Fruit fly (Drosophila melanogaster) whole organism, embryonic: ENCODE data around the gene CG33941.

Experiments used
- ATbp ChIP-seq: fragments of 200-800 bp; sonication (Bioruptor generic); optimal IDR thresholded peaks from 2 replicates; lab custom pipeline; 2017; ENCODE audit warnings: missing biosample characterization, mild to moderate bottlenecking, missing genetic modification characterization, missing genetic modification reagents
- Ada2b ChIP-seq: fragments of 200-800 bp; sonication (Bioruptor generic); IDR thresholded peaks from 2 replicates; pipeline ENCODE4 v1.3.6; 2022; ENCODE audit warnings: missing biosample characterization, missing genetic modification characterization
- Adf1 ChIP-seq: fragments of 200-800 bp; sonication (Bioruptor generic); IDR thresholded peaks from 2 replicates; pipeline ENCODE4 v1.3.6; 2022; ENCODE audit warnings: missing biosample characterization, missing genetic modification characterization
- B-H2 ChIP-seq: fragments of 200-800 bp; sonication (Bioruptor generic); optimal IDR thresholded peaks from 2 replicates; lab custom pipeline; 2018; ENCODE audit warnings: missing biosample characterization, mild to moderate bottlenecking, missing genetic modification characterization
- CG10654 ChIP-seq: fragments of 200-800 bp; sonication (Bioruptor generic); optimal IDR thresholded peaks from 2 replicates; lab custom pipeline; 2016; ENCODE audit warnings: missing biosample characterization, missing genetic modification characterization
- CG11085 ChIP-seq: fragments of 200-800 bp; sonication (Bioruptor generic); IDR thresholded peaks from 2 replicates; pipeline ENCODE4 v1.3.6; 2022; ENCODE audit warnings: missing biosample characterization, missing genetic modification characterization
- CG11504 ChIP-seq: fragments of 200-800 bp; sonication (Bioruptor generic); optimal IDR thresholded peaks from 3 replicates; lab custom pipeline; 2019; ENCODE audit warnings: missing biosample characterization, mild to moderate bottlenecking, missing genetic modification characterization, moderate library complexity
- CG13624 ChIP-seq: fragments of 200-800 bp; sonication (Bioruptor generic); optimal IDR thresholded peaks from 2 replicates; lab custom pipeline; 2016; ENCODE audit warnings: missing biosample characterization, missing genetic modification characterization
- CG16815 ChIP-seq: fragments of 200-800 bp; sonication (Bioruptor generic); optimal IDR thresholded peaks from 3 replicates; lab custom pipeline; 2017; ENCODE audit warnings: missing biosample characterization, mild to moderate bottlenecking, missing genetic modification characterization
- CG17328 ChIP-seq: fragments of 200-800 bp; sonication (Bioruptor generic); IDR thresholded peaks from 2 replicates; pipeline ENCODE4 v1.3.6; 2022; ENCODE audit warnings: missing biosample characterization, missing genetic modification characterization
- CG18262 ChIP-seq: fragments of 200-800 bp; optimal IDR thresholded peaks from 3 replicates; lab custom pipeline; 2019; ENCODE audit warnings: missing biosample characterization, mild to moderate bottlenecking, missing genetic modification characterization, moderate library complexity
- CG2889 ChIP-seq: fragments of 200-800 bp; sonication (Bioruptor generic); IDR thresholded peaks from 3 replicates; pipeline ENCODE4 v1.3.6; 2022; ENCODE audit warnings: missing biosample characterization, missing genetic modification characterization
- CG32767 ChIP-seq: fragments of 200-800 bp; sonication (Bioruptor generic); IDR thresholded peaks from 2 replicates; pipeline ENCODE4 v1.3.6; 2022; ENCODE audit warnings: missing biosample characterization, missing genetic modification characterization
- CG3847 ChIP-seq: fragments of 200-800 bp; sonication (Bioruptor generic); IDR thresholded peaks from 2 replicates; pipeline ENCODE4 v1.3.6; 2022; ENCODE audit warnings: missing biosample characterization, missing genetic modification characterization
- CG4328 ChIP-seq: fragments of 200-800 bp; sonication (Bioruptor generic); optimal IDR thresholded peaks from 3 replicates; lab custom pipeline; 2017; ENCODE audit warnings: missing biosample characterization, missing genetic modification reagents, missing genetic modification characterization
- CG4707 ChIP-seq: fragments of 200-800 bp; sonication (Bioruptor generic); optimal IDR thresholded peaks from 2 replicates; lab custom pipeline; 2018; ENCODE audit warnings: missing biosample characterization, mild to moderate bottlenecking, missing genetic modification characterization, moderate library complexity
- CG6791 ChIP-seq: fragments of 200-800 bp; sonication (Bioruptor generic); IDR thresholded peaks from 3 replicates; pipeline ENCODE4 v1.3.6; 2022; ENCODE audit warnings: missing biosample characterization, missing genetic modification characterization; ENCODE audit not compliant: partially characterized antibody
- CG6813 ChIP-seq: fragments of 200-800 bp; sonication (Bioruptor generic); optimal IDR thresholded peaks from 2 replicates; lab custom pipeline; 2017; ENCODE audit warnings: missing biosample characterization, missing genetic modification characterization, mild to moderate bottlenecking, moderate library complexity, missing genetic modification reagents
- CG6854 ChIP-seq: fragments of 200-800 bp; sonication (Bioruptor generic); optimal IDR thresholded peaks from 3 replicates; lab custom pipeline; 2017; ENCODE audit warnings: missing biosample characterization, mild to moderate bottlenecking, missing genetic modification characterization
- CG8388 ChIP-seq: fragments of 200-800 bp; sonication (Bioruptor generic); optimal IDR thresholded peaks from 2 replicates; lab custom pipeline; 2019; ENCODE audit warnings: missing biosample characterization, mild to moderate bottlenecking, missing genetic modification characterization, moderate library complexity
- CG9932 ChIP-seq: fragments of 200-800 bp; sonication (Bioruptor generic); IDR thresholded peaks from 2 replicates; pipeline ENCODE4 v1.3.6; 2022; ENCODE audit warnings: missing biosample characterization, missing genetic modification characterization
- Fer3 ChIP-seq: fragments of 200-800 bp; sonication (Bioruptor generic); optimal IDR thresholded peaks from 2 replicates; lab custom pipeline; 2018; ENCODE audit warnings: missing biosample characterization, mild to moderate bottlenecking, missing genetic modification characterization, moderate library complexity
- Hand ChIP-seq: fragments of 200-800 bp; sonication (Bioruptor generic); optimal IDR thresholded peaks from 2 replicates; lab custom pipeline; 2017; ENCODE audit warnings: mild to moderate bottlenecking, missing biosample characterization, missing genetic modification reagents, missing genetic modification characterization
- HmgD ChIP-seq: fragments of 200-800 bp; sonication (Bioruptor generic); optimal IDR thresholded peaks from 3 replicates; lab custom pipeline; 2016; ENCODE audit warnings: missing biosample characterization, missing genetic modification characterization
- Hr3 ChIP-seq: fragments of 200-800 bp; sonication (Bioruptor generic); optimal IDR thresholded peaks from 3 replicates; lab custom pipeline; 2016; ENCODE audit warnings: missing biosample characterization, missing genetic modification characterization
- Mad ChIP-seq: fragments of 200-800 bp; sonication (Bioruptor generic); optimal IDR thresholded peaks from 2 replicates; lab custom pipeline; 2016; ENCODE audit warnings: missing biosample characterization, missing genetic modification characterization
- Max ChIP-seq: fragments of 200-800 bp; sonication (Bioruptor generic); optimal IDR thresholded peaks from 2 replicates; lab custom pipeline; 2016; ENCODE audit warnings: missing biosample characterization, mild to moderate bottlenecking, missing genetic modification characterization
- Med ChIP-seq: fragments of 200-800 bp; sonication (Bioruptor generic); peaks from one replicate; lab custom pipeline; 2016; ENCODE audit warnings: missing biosample characterization, missing genetic modification characterization, mild to moderate bottlenecking, inconsistent platforms, moderate library complexity
- NC2α ChIP-seq: fragments of 200-800 bp; sonication (Bioruptor generic); optimal IDR thresholded peaks from 2 replicates; lab custom pipeline; 2016; ENCODE audit warnings: missing biosample characterization, missing genetic modification characterization
- NK7.1 ChIP-seq: fragments of 200-800 bp; sonication (Bioruptor generic); optimal IDR thresholded peaks from 3 replicates; lab custom pipeline; 2016; ENCODE audit warnings: missing biosample characterization, missing genetic modification characterization
- Opbp ChIP-seq: fragments of 200-800 bp; sonication (Bioruptor generic); IDR thresholded peaks from 3 replicates; pipeline ENCODE4 v1.3.6; 2022; ENCODE audit warnings: missing biosample characterization, missing genetic modification characterization; ENCODE audit not compliant: partially characterized antibody
- Spps ChIP-seq: fragments of 200-800 bp; sonication (Bioruptor generic); optimal IDR thresholded peaks from 2 replicates; lab custom pipeline; 2018; ENCODE audit warnings: missing biosample characterization, mild to moderate bottlenecking, missing genetic modification characterization
- bab2 ChIP-seq: fragments of 200-800 bp; sonication (Bioruptor generic); optimal IDR thresholded peaks from 2 replicates; lab custom pipeline; 2016; ENCODE audit warnings: missing biosample characterization, missing genetic modification characterization
- bowl ChIP-seq: fragments of 200-800 bp; sonication (Bioruptor generic); IDR thresholded peaks from 2 replicates; pipeline ENCODE4 v1.3.6; 2022; ENCODE audit warnings: missing biosample characterization, missing genetic modification characterization
- cas ChIP-seq: fragments of 200-800 bp; sonication (Bioruptor generic); IDR thresholded peaks from 2 replicates; pipeline ENCODE4 v1.3.6; 2022; ENCODE audit warnings: missing biosample characterization, missing genetic modification characterization
- crc ChIP-seq: fragments of 200-800 bp; sonication (Bioruptor generic); optimal IDR thresholded peaks from 2 replicates; lab custom pipeline; 2016; ENCODE audit warnings: missing biosample characterization, missing genetic modification characterization
- dimm ChIP-seq: fragments of 200-800 bp; sonication (Bioruptor generic); IDR thresholded peaks from 2 replicates; pipeline ENCODE4 v1.3.6; 2022; ENCODE audit warnings: missing biosample characterization, missing genetic modification characterization
- dm ChIP-seq: fragments of 200-800 bp; sonication (Bioruptor generic); optimal IDR thresholded peaks from 3 replicates; lab custom pipeline; 2016; ENCODE audit warnings: missing biosample characterization, missing genetic modification characterization
- grn ChIP-seq: fragments of 200-800 bp; sonication (Bioruptor generic); optimal IDR thresholded peaks from 3 replicates; lab custom pipeline; 2017; ENCODE audit warnings: missing biosample characterization, missing genetic modification characterization
- gro ChIP-seq: fragments of 200-800 bp; sonication (Bioruptor generic); optimal IDR thresholded peaks from 2 replicates; lab custom pipeline; 2016; ENCODE audit warnings: missing biosample characterization, missing genetic modification characterization
- lmd ChIP-seq: fragments of 200-800 bp; sonication (Bioruptor generic); IDR thresholded peaks from 2 replicates; pipeline ENCODE4 v1.3.6; 2022; ENCODE audit warnings: missing biosample characterization, missing genetic modification characterization
- odd ChIP-seq: fragments of 200-800 bp; sonication (Bioruptor generic); optimal IDR thresholded peaks from 2 replicates; lab custom pipeline; 2017; ENCODE audit warnings: missing biosample characterization, mild to moderate bottlenecking, missing genetic modification characterization
- pros ChIP-seq: fragments of 200-800 bp; sonication (Bioruptor generic); optimal IDR thresholded peaks from 3 replicates; lab custom pipeline; 2019; ENCODE audit warnings: missing biosample characterization, mild to moderate bottlenecking, missing genetic modification characterization, moderate library complexity
- sens ChIP-seq: fragments of 200-800 bp; sonication (Bioruptor generic); peaks from one replicate; lab custom pipeline; 2016; ENCODE audit warnings: missing biosample characterization, missing genetic modification characterization
- tin ChIP-seq: fragments of 200-800 bp; sonication (Bioruptor generic); optimal IDR thresholded peaks from 3 replicates; lab custom pipeline; 2016; ENCODE audit warnings: missing biosample characterization, missing genetic modification characterization
- trh ChIP-seq: fragments of 200-800 bp; sonication (Bioruptor generic); optimal IDR thresholded peaks from 2 replicates; lab custom pipeline; 2016; ENCODE audit warnings: missing biosample characterization, missing genetic modification characterization
- wor ChIP-seq: fragments of 200-800 bp; sonication (Bioruptor generic); IDR thresholded peaks from 2 replicates; pipeline ENCODE4 v1.3.6; 2022; ENCODE audit warnings: missing biosample characterization, missing genetic modification characterization
- zen2 ChIP-seq: fragments of 200-800 bp; sonication (Bioruptor generic); IDR thresholded peaks from 3 replicates; pipeline ENCODE4 v1.3.6; 2022; ENCODE audit warnings: missing biosample characterization, missing genetic modification characterization; ENCODE audit not compliant: partially characterized antibody
- zfh1 ChIP-seq: fragments of 200-800 bp; sonication (Bioruptor generic); IDR thresholded peaks from 3 replicates; pipeline ENCODE4 v1.3.6; 2022; ENCODE audit warnings: missing biosample characterization, missing genetic modification characterization
- zfh2 ChIP-seq: fragments of 200-800 bp; sonication (Bioruptor generic); optimal IDR thresholded peaks from 2 replicates; lab custom pipeline; 2016; ENCODE audit warnings: missing biosample characterization, missing genetic modification characterization

CG33941 gene

dm6 chr4:488828-489560 lies 21.7 kb downstream of the CG33941 start, which contains the start of gene Asator (continued):
- TF ChIP-seq CG6791 (GFP tag; lab: Robert Waterston, UW) (peak; percentile 60; the same call in 2 of the 3 replicates), wor (no peak), B-H2 (GFP tag; lab: Kevin White, UChicago) (peak; percentile 48), bowl (0 out of 2 replicates have a peak, but pooled peaks have one; percentile 32), CG4707 (peak; percentile 25), dm (GFP tag; lab: Kevin White, UChicago) (peak; percentile 32), CG10654 (GFP tag; lab: Kevin White, UChicago) (peak; percentile 55), bab2 (peak; percentile 67), CG8388 (peak; percentile 24), CG3847 (GFP tag; lab: Robert Waterston, UW) (no peak), ATbp (GFP tag; lab: Kevin White, UChicago) (peak; percentile 65), cas (no peak), crc (GFP tag; lab: Kevin White, UChicago) (peak; percentile 34), grn (no peak), CG2889 (GFP tag; lab: Robert Waterston, UW) (no peak; the same call in 2 of the 3 replicates), Hr3 (GFP tag; lab: Kevin White, UChicago) (peak; percentile 58), CG11504 (tag; lab: Kevin White, UChicago) (peak; percentile 61), Adf1 (GFP tag; lab: Robert Waterston, UW) (no peak; the same call in 1 of the 2 replicates), dimm (GFP tag; lab: Robert Waterston, UW) (no peak), HmgD (peak; percentile 32), CG13624 (peak; percentile 43), Opbp (GFP tag; lab: Robert Waterston, UW) (no peak), tin (GFP tag; lab: Kevin White, UChicago) (peak; percentile 70), Max (GFP tag; lab: Kevin White, UChicago) (no peak), zfh2 (GFP tag; lab: Kevin White, UChicago) (peak; percentile 78), odd (GFP tag; lab: Kevin White, UChicago) (peak; percentile 26), trh (no peak), Ada2b (0 out of 2 replicates have a peak, but pooled peaks have one; percentile 13), pros (GFP tag; lab: Kevin White, UChicago) (peak; percentile 100), CG32767 (GFP tag; lab: Robert Waterston, UW) (peak; percentile 85), CG6813 (peak; percentile 59), lmd (GFP tag; lab: Robert Waterston, UW) (no peak; the same call in 1 of the 2 replicates), CG18262 (tag; lab: Kevin White, UChicago) (peak; percentile 56), NC2α (GFP tag; lab: Kevin White, UChicago) (no peak), Hand (GFP tag; lab: Kevin White, UChicago) (no peak), zfh1 (GFP tag; lab: Robert Waterston, UW) (peak; percentile 67), CG17328 (peak; percentile 66), CG9932 (GFP tag; lab: Robert Waterston, UW) (no peak), CG4328 (GFP tag; lab: Kevin White, UChicago) (peak; percentile 15), CG11085 (GFP tag; lab: Robert Waterston, UW) (no peak), Spps (tag; lab: Kevin White, UChicago) (no peak), CG16815 (GFP tag; lab: Kevin White, UChicago) (peak; percentile 56), NK7.1 (no peak), Med (GFP tag; lab: Kevin White, UChicago) (peak; percentile 96), Mad (GFP tag; lab: Kevin White, UChicago) (peak; percentile 8), sens (GFP tag; lab: Kevin White, UChicago) (peak; percentile 92), gro (GFP tag; lab: Kevin White, UChicago) (peak; percentile 39), CG6854 (GFP tag; lab: Kevin White, UChicago) (peak; percentile 49), zen2 (GFP tag; lab: Robert Waterston, UW) (no peak), Fer3 (tag; lab: Kevin White, UChicago) (peak; percentile 61)
